Fruit fly (Drosophila melanogaster): ENCODE results near the gene Acsf3.

Gene Acsf3

DNA sequence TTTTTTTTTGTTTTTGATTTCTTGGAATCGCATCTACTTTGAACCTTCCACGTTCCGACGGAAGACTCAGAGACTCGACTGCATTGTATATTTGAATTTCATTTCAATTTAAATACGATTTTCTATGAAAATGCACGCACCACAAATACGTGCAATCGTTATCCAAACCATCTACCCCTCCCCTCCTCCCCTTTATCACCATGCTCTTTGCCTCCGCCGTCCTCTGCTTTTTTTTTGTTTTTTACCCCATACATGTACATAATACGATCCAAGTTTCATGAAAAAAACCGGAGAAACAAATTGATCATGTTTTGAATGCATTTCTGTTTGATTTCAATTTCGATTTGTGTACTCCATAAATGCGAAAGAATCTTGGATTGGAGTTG, 9.2 kb upstream of the Acsf3 start:
- TF ChIP-seq CG32121 (GFP tag; IDR thresholded peaks at IDR 0.05) (no peak), rn (GFP tag; IDR thresholded peaks at IDR 0.05) (no peak), CG12605 (GFP tag; IDR thresholded peaks at IDR 0.05) (peak; percentile 32; the same call in 1 of the 2 replicates), CG4496 (GFP tag; IDR thresholded peaks at IDR 0.05) (no peak)

DNA sequence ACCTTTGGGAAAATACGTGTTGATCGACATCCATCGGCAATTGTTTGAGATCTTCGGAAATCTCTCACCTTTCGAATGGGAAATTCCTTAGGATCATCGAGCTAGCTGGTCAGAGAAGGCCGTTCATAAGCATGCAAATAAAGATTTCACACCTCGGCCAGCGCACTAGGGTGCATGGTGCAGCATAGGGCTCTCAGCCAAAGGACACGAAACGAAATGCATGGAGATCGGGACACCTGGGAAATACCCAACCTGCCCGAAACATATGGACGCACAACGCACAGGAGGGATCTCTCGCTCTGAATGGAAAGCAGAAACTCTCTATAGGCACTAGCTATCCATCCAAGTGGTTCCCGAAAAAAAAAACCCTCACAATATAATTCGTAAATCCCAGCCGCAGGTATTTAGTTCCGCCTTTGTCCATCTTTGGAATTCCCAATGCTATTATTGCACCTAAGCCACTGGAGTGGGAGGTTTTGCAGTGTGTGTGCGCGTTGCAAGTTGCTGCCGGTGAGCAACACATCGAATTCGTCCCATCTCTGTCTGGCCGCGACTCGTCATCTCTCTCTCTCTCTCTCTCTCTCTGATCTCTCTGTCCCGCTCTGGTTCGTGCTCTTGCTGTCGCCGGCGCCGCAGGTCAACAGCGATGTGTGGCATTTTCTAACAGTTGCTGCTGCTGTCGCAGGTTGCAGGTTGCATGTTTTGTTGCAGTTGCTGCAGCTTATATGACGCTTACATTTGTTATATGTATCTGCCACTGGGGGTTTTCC, 8.2 kb upstream of the Acsf3 start:
- TF ChIP-seq CG4496 (GFP tag; IDR thresholded peaks at IDR 0.05) (peak; percentile 27; the same call in 1 of the 3 replicates), Ets98B (GFP tag; IDR thresholded peaks at IDR 0.05) (0 out of 2 replicates have a peak, but pooled peaks have one; percentile 22), fd96Ca (GFP tag; IDR thresholded peaks at IDR 0.05) (0 out of 3 replicates have a peak, but pooled peaks have one; percentile 15), CG12605 (GFP tag; IDR thresholded peaks at IDR 0.05) (no peak), gl (tag; optimal IDR thresholded peaks at IDR 0.05) (no peak), CG8301 (tag; optimal IDR thresholded peaks at IDR 0.05) (no peak), CG32121 (GFP tag; IDR thresholded peaks at IDR 0.05) (0 out of 2 replicates have a peak, but pooled peaks have one; percentile 9), CG10348 (GFP tag; IDR thresholded peaks at IDR 0.05) (no peak)

DNA sequence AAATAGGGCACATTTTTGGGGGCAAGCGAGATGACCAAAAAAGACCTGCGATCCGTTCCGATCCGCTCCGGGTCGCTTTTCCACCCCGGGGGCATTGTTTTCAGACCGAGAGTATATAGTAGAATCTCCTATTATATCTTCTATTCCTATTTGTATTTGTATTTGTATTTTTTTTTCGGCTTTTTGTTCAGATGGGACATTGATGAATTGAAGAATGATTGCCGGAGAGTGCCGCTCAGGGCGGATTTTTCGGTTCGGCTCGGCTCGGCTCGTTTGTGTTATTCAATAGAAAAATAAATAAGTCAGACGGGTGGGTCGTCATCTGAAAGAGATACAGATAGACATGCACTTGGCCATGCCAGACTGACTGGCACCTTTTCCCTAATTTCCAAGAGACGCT, 7.0 kb upstream of the Acsf3 start:
- TF ChIP-seq CG13204 (GFP tag; optimal IDR thresholded peaks at IDR 0.05): no peak
- TF ChIP-seq fd96Ca (GFP tag; IDR thresholded peaks at IDR 0.05): no peak
- no peak for TF ChIP-seq EcR (GFP tag; optimal IDR thresholded peaks at IDR 0.05)
- no peak for TF ChIP-seq CG17806 (tag; optimal IDR thresholded peaks at IDR 0.05)
- no peak for TF ChIP-seq Pif1B (GFP tag; optimal IDR thresholded peaks at IDR 0.05)
- no peak for TF ChIP-seq CG8159 (tag; optimal IDR thresholded peaks at IDR 0.05)
- no peak for TF ChIP-seq CG9948 (tag; optimal IDR thresholded peaks at IDR 0.05)

DNA sequence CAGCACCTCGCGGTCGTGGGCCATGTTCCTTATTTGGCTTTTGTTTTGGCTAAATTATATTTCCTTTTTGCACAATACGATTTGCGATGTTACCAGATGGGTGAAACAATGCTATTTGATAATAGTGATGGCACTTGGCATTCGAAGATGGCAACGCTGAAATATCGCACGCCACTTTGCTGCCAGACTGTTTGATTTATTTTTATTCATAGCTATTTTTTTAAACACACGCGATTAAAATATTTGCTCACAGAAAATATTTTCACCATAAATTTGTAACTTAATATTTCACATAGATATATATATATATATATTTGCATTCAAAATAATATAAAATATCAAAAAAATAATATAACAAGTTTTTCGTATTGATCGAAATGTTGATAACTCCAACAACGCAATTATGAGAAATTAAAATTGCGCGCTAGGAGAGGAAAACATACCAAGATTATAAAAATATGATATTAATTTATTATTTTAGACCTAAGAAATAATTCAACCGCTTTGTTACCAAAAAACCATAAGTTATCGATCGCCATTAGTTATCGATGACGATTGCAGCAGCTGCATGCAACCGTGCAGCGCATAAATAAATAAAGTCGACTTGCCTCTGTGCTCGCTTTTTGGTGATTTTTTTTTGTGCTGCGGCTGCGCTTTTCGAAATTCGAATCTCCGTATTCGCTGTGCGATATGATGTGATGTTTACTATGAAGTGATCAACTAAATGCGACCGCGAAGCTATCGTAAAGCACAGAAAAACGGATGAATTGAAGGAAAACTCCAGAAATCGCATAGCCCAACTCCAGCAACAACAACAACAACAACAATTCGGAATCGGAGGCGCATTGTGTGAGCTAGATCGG, 5.0 kb upstream of the Acsf3 start, which contains the start of the genes Atg5 and Dok:
Gene Atg5, minus strand, starts transcription at position 122 of the 863 bp plus-strand sequence.
Gene Dok, plus strand, starts transcription at position 566 of the 863 bp plus-strand sequence.
- TF ChIP-seq Ets98B (GFP tag; IDR thresholded peaks at IDR 0.05): no peak
- no peak for TF ChIP-seq CG4496 (GFP tag; IDR thresholded peaks at IDR 0.05)
- no peak for TF ChIP-seq gl (tag; optimal IDR thresholded peaks at IDR 0.05)
- peak; percentile 10 for TF ChIP-seq Pif1B (GFP tag; optimal IDR thresholded peaks at IDR 0.05)

DNA sequence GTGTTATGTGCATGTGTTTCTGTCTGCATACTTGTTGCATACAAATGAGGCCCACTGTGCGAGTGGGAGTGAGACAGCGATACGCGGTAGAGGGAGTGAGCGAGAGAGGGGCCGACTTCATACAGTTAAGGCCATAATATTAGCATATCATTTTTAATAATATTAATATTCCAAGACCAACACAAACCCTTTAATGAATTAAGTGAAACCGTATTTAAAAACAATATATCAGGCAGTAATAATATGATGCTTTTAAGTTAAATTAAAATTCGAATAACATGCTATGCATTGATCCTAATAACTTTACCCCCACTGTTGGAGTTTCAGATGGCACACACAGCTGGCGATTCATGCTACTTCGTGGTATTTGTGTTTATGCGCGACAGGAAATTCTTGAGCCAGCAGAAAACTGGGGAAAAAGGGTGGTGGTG, 4.0 kb upstream of the Acsf3 start:
- TF ChIP-seq rn (GFP tag; IDR thresholded peaks at IDR 0.05): peak; percentile 90
- peak; percentile 98 for TF ChIP-seq CG32121 (GFP tag; IDR thresholded peaks at IDR 0.05)
- TF ChIP-seq Ets98B (GFP tag; IDR thresholded peaks at IDR 0.05): peak; percentile 97
- TF ChIP-seq Pif1B (GFP tag; optimal IDR thresholded peaks at IDR 0.05): peak; percentile 96
- peak; percentile 98 for TF ChIP-seq CG34367 (tag; optimal IDR thresholded peaks at IDR 0.05)
- peak; percentile 96 for TF ChIP-seq Snoo (tag; optimal IDR thresholded peaks at IDR 0.05)
- peak; percentile 98 for TF ChIP-seq CG12605 (GFP tag; IDR thresholded peaks at IDR 0.05)
- peak; percentile 95 for TF ChIP-seq CG13204 (GFP tag; optimal IDR thresholded peaks at IDR 0.05)
- TF ChIP-seq CG8159 (tag; optimal IDR thresholded peaks at IDR 0.05): peak; percentile 99
- peak; percentile 95 for TF ChIP-seq Pif1A (GFP tag; optimal IDR thresholded peaks at IDR 0.05)
- peak; percentile 98 for TF ChIP-seq CG9948 (tag; optimal IDR thresholded peaks at IDR 0.05)
- TF ChIP-seq D1 (tag; optimal IDR thresholded peaks at IDR 0.05): peak; percentile 96
- TF ChIP-seq CG8301 (tag; optimal IDR thresholded peaks at IDR 0.05): peak; percentile 98
- peak; percentile 79 for TF ChIP-seq CG10348 (GFP tag; IDR thresholded peaks at IDR 0.05)
- TF ChIP-seq fd96Ca (GFP tag; IDR thresholded peaks at IDR 0.05): peak; percentile 89
- peak; percentile 70 for TF ChIP-seq EcR (GFP tag; optimal IDR thresholded peaks at IDR 0.05)
- TF ChIP-seq CG17806 (tag; optimal IDR thresholded peaks at IDR 0.05): peak; percentile 99
- peak; percentile 98 for TF ChIP-seq CG4496 (GFP tag; IDR thresholded peaks at IDR 0.05)
- TF ChIP-seq CG14655 (GFP tag; optimal IDR thresholded peaks at IDR 0.05): peak; percentile 98
- TF ChIP-seq gl (tag; optimal IDR thresholded peaks at IDR 0.05): peak; percentile 95
- peak; percentile 98 for TF ChIP-seq CG15710 (tag; optimal IDR thresholded peaks at IDR 0.05)

DNA sequence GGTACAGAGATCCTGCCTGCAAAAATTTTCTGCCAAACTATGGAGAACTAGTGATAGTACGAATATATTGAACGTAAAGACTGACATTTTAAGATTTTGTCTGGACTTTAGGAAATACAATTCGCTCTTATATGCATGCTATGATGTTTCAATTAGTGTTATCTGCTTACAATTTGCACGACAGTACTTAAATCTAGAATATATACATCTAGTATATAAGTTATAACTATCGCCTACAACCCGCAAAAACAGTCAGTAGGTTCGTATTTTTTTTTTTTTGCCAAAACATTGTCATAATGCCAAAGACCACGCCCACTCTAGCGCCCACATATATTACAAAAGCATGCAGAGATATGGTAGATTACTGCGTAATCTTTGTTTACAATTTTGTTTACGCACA, 3.2 kb downstream of the Acsf3 start, which contains the start of gene CG42780:
Gene CG42780, minus strand, starts transcription at position 101 of the 400 bp plus-strand sequence.
- no peak for TF ChIP-seq Snoo (tag; optimal IDR thresholded peaks at IDR 0.05)
- TF ChIP-seq CG14655 (GFP tag; optimal IDR thresholded peaks at IDR 0.05): no peak
- TF ChIP-seq CG8301 (tag; optimal IDR thresholded peaks at IDR 0.05): no peak
- no peak for TF ChIP-seq Pif1A (GFP tag; optimal IDR thresholded peaks at IDR 0.05)
- TF ChIP-seq CG32121 (GFP tag; IDR thresholded peaks at IDR 0.05): no peak
- no peak for TF ChIP-seq rn (GFP tag; IDR thresholded peaks at IDR 0.05)
- TF ChIP-seq CG10348 (GFP tag; IDR thresholded peaks at IDR 0.05): no peak
- no peak for TF ChIP-seq CG8159 (tag; optimal IDR thresholded peaks at IDR 0.05)
- no peak for TF ChIP-seq CG34367 (tag; optimal IDR thresholded peaks at IDR 0.05)
- no peak for TF ChIP-seq CG4496 (GFP tag; IDR thresholded peaks at IDR 0.05)
